Fruit fly (Drosophila melanogaster): ENCODE measurements around the gene ACXD.

DNA sequence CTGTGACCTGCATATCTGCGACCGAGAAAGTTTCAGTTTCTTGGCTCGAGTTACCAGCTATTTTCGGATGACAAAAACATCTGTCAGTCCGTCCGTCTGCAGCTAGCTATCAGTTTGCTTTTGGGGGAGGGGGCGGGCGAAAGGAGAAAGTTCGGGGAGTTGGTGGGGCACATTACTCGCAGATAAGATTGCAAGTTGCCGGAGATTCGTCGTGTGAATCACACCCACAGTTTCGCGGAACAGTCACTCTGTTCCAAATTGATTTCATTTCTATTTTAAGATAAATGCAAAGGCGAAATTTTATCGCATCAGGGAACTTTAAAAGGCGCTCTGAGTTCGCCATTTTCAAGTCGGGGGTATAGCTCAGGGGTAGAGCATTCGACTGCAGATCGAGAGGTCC lies 36.0 kb downstream of the ACXD start:
- no peak for TF ChIP-seq EcR (GFP tag; optimal IDR thresholded peaks at IDR 0.05)
- TF ChIP-seq CG8159 (tag; optimal IDR thresholded peaks at IDR 0.05) = no peak
- TF ChIP-seq Pif1B (GFP tag; optimal IDR thresholded peaks at IDR 0.05) = no peak
- TF ChIP-seq fd96Ca (GFP tag; IDR thresholded peaks at IDR 0.05) = no peak
- no peak for TF ChIP-seq CG15710 (tag; optimal IDR thresholded peaks at IDR 0.05)
- TF ChIP-seq Pif1A (GFP tag; optimal IDR thresholded peaks at IDR 0.05) = no peak
- TF ChIP-seq CG14655 (GFP tag; optimal IDR thresholded peaks at IDR 0.05) = no peak
- no peak for TF ChIP-seq CG12605 (GFP tag; IDR thresholded peaks at IDR 0.05)
